Fruit fly (Drosophila melanogaster): ENCODE data around the gene norpA.

The norpA gene

DNA sequence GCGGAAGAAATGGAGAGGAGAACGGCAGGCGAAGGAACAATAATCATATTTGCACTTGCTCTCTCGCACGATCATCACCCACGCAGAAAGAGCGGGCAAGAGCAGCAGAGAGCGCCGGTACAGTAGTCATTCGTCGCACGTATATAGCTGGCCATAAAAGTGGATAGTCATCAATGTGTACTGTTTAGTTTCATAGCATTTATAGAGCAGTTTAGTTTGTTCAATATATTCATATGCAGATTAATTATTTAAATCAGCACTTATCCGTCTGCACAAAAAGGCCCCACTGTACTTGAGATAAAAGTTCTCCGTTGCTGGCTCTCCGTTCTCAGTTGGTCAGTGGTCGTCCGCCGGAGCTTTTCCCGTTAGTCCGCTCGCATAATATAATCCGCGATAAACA is 2.4 kb downstream of the norpA start (continued):
- TF ChIP-seq cg (GFP tag; optimal IDR thresholded peaks at IDR 0.05) (no peak), pho (GFP tag; optimal IDR thresholded peaks at IDR 0.05) (peak; percentile 98), lola (GFP tag; optimal IDR thresholded peaks at IDR 0.05) (peak in 1 of 3 experiments; percentile 78), CG1603 (tag; optimal IDR thresholded peaks at IDR 0.05) (peak; percentile 98), CG8478 (optimal IDR thresholded peaks at IDR 0.05) (no peak), psq (GFP tag; optimal IDR thresholded peaks at IDR 0.05) (peak; percentile 82), Max (GFP tag; optimal IDR thresholded peaks at IDR 0.05) (peak; percentile 89), lbe (GFP tag; optimal IDR thresholded peaks at IDR 0.05) (peak; percentile 98), org-1 (GFP tag; optimal IDR thresholded peaks at IDR 0.05) (peak; percentile 98), CG11456 (GFP tag; IDR thresholded peaks at IDR 0.05) (peak; percentile 99), CG17328 (GFP tag; IDR thresholded peaks at IDR 0.05) (peak; percentile 98), CG11085 (GFP tag; IDR thresholded peaks at IDR 0.05) (peak; percentile 99), Hr39 (optimal IDR thresholded peaks at IDR 0.05) (no peak), NK7.1 (GFP tag; optimal IDR thresholded peaks at IDR 0.05) (peak; percentile 96), so (GFP tag; IDR thresholded peaks at IDR 0.05) (peak; percentile 98), CG10267 (tag; optimal IDR thresholded peaks at IDR 0.05) (peak; percentile 87), CG9876 (GFP tag; optimal IDR thresholded peaks at IDR 0.05) (peak; percentile 97), CG10462 (GFP tag; optimal IDR thresholded peaks at IDR 0.05) (peak; percentile 92), CG8281 (tag; optimal IDR thresholded peaks at IDR 0.05) (peak; percentile 87), CG17361 (GFP tag; IDR thresholded peaks at IDR 0.05) (peak; percentile 90), gcm2 (GFP tag; optimal IDR thresholded peaks at IDR 0.05) (peak; percentile 95), CG8924 (tag; optimal IDR thresholded peaks at IDR 0.05) (peak; percentile 97), CG10209 (GFP tag; optimal IDR thresholded peaks at IDR 0.05) (peak; percentile 98), CG4820 (GFP tag; optimal IDR thresholded peaks at IDR 0.05) (peak; percentile 97), CG3163 (GFP tag; optimal IDR thresholded peaks at IDR 0.05) (peak; percentile 90), CG5180 (GFP tag; optimal IDR thresholded peaks at IDR 0.05) (peak; percentile 89), CG10321 (GFP tag; IDR thresholded peaks at IDR 0.05) (peak; percentile 88), Atf6 (GFP tag; IDR thresholded peaks at IDR 0.05) (peak; percentile 100), CG9437 (GFP tag; optimal IDR thresholded peaks at IDR 0.05) (peak; percentile 90), Chrac-16 (GFP tag; optimal IDR thresholded peaks at IDR 0.05) (peak; percentile 98), inv (GFP tag; IDR thresholded peaks at IDR 0.05; ENCODE audit: partially characterized antibody) (no peak), Hmr (GFP tag; optimal IDR thresholded peaks at IDR 0.05) (peak; percentile 99), CG6854 (GFP tag; optimal IDR thresholded peaks at IDR 0.05) (peak; percentile 96), CG4730 (GFP tag; IDR thresholded peaks at IDR 0.05) (peak; percentile 99), Jarid2 (GFP tag; optimal IDR thresholded peaks at IDR 0.05) (peak; percentile 87), Myb (GFP tag; optimal IDR thresholded peaks at IDR 0.05) (peak; percentile 92), sim (GFP tag; IDR thresholded peaks at IDR 0.05) (peak; percentile 97), eyg (GFP tag; optimal IDR thresholded peaks at IDR 0.05) (peak; percentile 97), Fer3 (tag; optimal IDR thresholded peaks at IDR 0.05) (peak; percentile 99), Dref (GFP tag; IDR thresholded peaks at IDR 0.05) (peak; percentile 54), tx (GFP tag; optimal IDR thresholded peaks at IDR 0.05) (peak; percentile 98), jing (GFP tag; optimal IDR thresholded peaks at IDR 0.05) (peak; percentile 96), ftz-f1 (GFP tag; optimal IDR thresholded peaks at IDR 0.05) (peak; percentile 87), E2f2 (GFP tag; IDR thresholded peaks at IDR 0.05) (peak; percentile 88), NC2α (GFP tag; optimal IDR thresholded peaks at IDR 0.05) (peak; percentile 91), yki (optimal IDR thresholded peaks at IDR 0.05) (no peak), CG34224 (GFP tag; IDR thresholded peaks at IDR 0.05; ENCODE audit: partially characterized antibody) (peak; percentile 29; the same call in 1 of the 3 replicates), D (optimal IDR thresholded peaks at IDR 0.05) (no peak), D (GFP tag; optimal IDR thresholded peaks at IDR 0.05) (peak; percentile 92), CG9727 (GFP tag; optimal IDR thresholded peaks at IDR 0.05) (peak; percentile 94), Oaz (GFP tag; IDR thresholded peaks at IDR 0.05) (peak; percentile 98), CG8388 (GFP tag; optimal IDR thresholded peaks at IDR 0.05) (peak; percentile 89)

All from whole organism, embryonic.